Worm (Caenorhabditis elegans) whole organism, L1 larva: ENCODE data around the gene C35C5.8.

Experiments
- nhr-237 ChIP-seq: fragments of 150-350 bp; optimal IDR thresholded peaks from 2 replicates; lab custom pipeline; 2014; ENCODE audit warnings: missing biosample characterization, missing genetic modification characterization
- nhr-90 ChIP-seq: sonication (generic microtip); optimal IDR thresholded peaks from 2 replicates; lab custom pipeline; 2016; ENCODE audit warnings: mild to moderate bottlenecking, missing genetic modification characterization, missing compliant biosample characterization; ENCODE audit not compliant: poor library complexity

- no peak for TF ChIP-seq nhr-90 (tag; lab: Kevin White, UChicago)
- no peak for TF ChIP-seq nhr-237 (tag; lab: Kevin White, UChicago)
These were observed 8.3 kb downstream of the C35C5.8 start for ce11 chrX:11541690-11542089.
